Fruit fly (Drosophila melanogaster) whole organism, pupa: Measurements from ENCODE around the gene CG14151.

Source experiments
- CG14655 ChIP-seq: fragments of 200-800 bp; sonication (Bioruptor generic); optimal IDR thresholded peaks from 3 replicates; lab custom pipeline; 2017; ENCODE audit warnings: mild to moderate bottlenecking, missing biosample characterization, missing genetic modification reagents, missing genetic modification characterization
- CG15710 ChIP-seq: fragments of 200-800 bp; sonication (Bioruptor generic); optimal IDR thresholded peaks from 2 replicates; lab custom pipeline; 2018; ENCODE audit warnings: missing biosample characterization, mild to moderate bottlenecking, missing genetic modification characterization, moderate library complexity
- CG34367 ChIP-seq: fragments of 200-800 bp; sonication (Bioruptor generic); optimal IDR thresholded peaks from 2 replicates; lab custom pipeline; 2018; ENCODE audit warnings: missing biosample characterization, mild to moderate bottlenecking, missing genetic modification characterization
- CG8301 ChIP-seq: fragments of 200-800 bp; sonication (Bioruptor generic); optimal IDR thresholded peaks from 2 replicates; lab custom pipeline; 2018; ENCODE audit warnings: missing biosample characterization, mild to moderate bottlenecking, missing genetic modification characterization
- CG9948 ChIP-seq: fragments of 200-800 bp; sonication (Bioruptor generic); optimal IDR thresholded peaks from 2 replicates; lab custom pipeline; 2018; ENCODE audit warnings: missing biosample characterization, mild to moderate bottlenecking, missing genetic modification characterization, moderate library complexity
- D1 ChIP-seq: fragments of 200-800 bp; sonication (Bioruptor generic); optimal IDR thresholded peaks from 2 replicates; lab custom pipeline; 2018; ENCODE audit warnings: missing biosample characterization, mild to moderate bottlenecking, missing genetic modification characterization, moderate library complexity
- EcR ChIP-seq: fragments of 200-800 bp; sonication (Bioruptor generic); optimal IDR thresholded peaks from 3 replicates; lab custom pipeline; 2019; ENCODE audit warnings: missing biosample characterization, missing genetic modification characterization, mild to moderate bottlenecking, moderate library complexity, missing genetic modification reagents
- Ets98B ChIP-seq: fragments of 200-800 bp; sonication (Bioruptor generic); IDR thresholded peaks from 2 replicates; pipeline ENCODE4 v1.3.6; 2022; ENCODE audit warnings: missing biosample characterization, missing genetic modification characterization
- fd96Ca ChIP-seq: fragments of 200-800 bp; sonication (Bioruptor generic); IDR thresholded peaks from 3 replicates; pipeline ENCODE4 v1.3.6; 2022; ENCODE audit warnings: missing biosample characterization, missing genetic modification characterization
- gl ChIP-seq: fragments of 200-800 bp; sonication (Bioruptor generic); optimal IDR thresholded peaks from 2 replicates; lab custom pipeline; 2018; ENCODE audit warnings: missing biosample characterization, mild to moderate bottlenecking, missing genetic modification characterization

DNA sequence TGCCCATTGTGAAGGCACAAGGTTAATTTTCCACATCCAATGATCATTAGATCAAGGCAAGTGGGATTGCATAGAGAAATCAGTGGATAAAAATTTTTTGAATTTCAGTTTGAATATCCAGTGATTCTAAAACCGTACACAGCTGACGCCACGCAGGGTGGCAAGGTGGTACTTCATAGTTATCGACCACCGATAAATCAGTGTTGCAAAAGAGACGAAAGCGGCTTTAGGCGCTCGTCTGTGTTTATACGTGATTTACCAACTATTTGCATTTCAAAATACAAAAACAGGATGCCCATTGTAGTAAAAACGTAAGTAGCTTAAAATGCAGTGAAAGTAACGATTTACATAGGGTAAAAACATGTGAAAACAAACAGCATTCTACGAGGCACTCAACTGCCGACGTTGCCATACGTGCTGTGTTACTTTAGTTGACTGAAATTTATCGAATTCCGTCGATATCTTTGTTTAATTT, 2.6 kb upstream of the CG14151 start, which contains the start of the genes CG42535, CG34001 and hay:
- TF ChIP-seq D1, result peak; percentile 34
- no peak for TF ChIP-seq gl (tag; lab: Kevin White, UChicago)
- no peak for TF ChIP-seq Ets98B
- no peak for TF ChIP-seq CG8301 (tag; lab: Kevin White, UChicago)
- no peak for TF ChIP-seq CG9948 (tag; lab: Kevin White, UChicago)
- no peak for TF ChIP-seq CG15710 (tag; lab: Kevin White, UChicago)
- TF ChIP-seq CG34367, result no peak
- TF ChIP-seq CG14655 (GFP tag; lab: Kevin White, UChicago), result no peak
- no peak for TF ChIP-seq EcR (GFP tag; lab: Kevin White, UChicago)
- TF ChIP-seq fd96Ca (GFP tag; lab: Robert Waterston, UW), result no peak
